Worm (Caenorhabditis elegans): Measurements from ENCODE around the gene pat-2.

- no peak for TF ChIP-seq flt-1 (GFP tag; IDR thresholded peaks at IDR 0.05)
- no peak for TF ChIP-seq tab-1 (GFP tag; IDR thresholded peaks at IDR 0.05)
Measured at ce11 chrIII:8867922-8868655, 49.4 kb downstream of the pat-2 start.

All from whole organism, midembryonic.